Worm (Caenorhabditis elegans): ENCODE data around the gene Y32B12B.4.

ce11 chrV:16600623-16601022 is 47.5 kb downstream of the Y32B12B.4 start, which contains the start of gene T03E6.9:
- TF ChIP-seq ztf-11 (tag; optimal IDR thresholded peaks at IDR 0.05) = no peak
- no peak for TF ChIP-seq elt-3 (tag; optimal IDR thresholded peaks at IDR 0.05)
- TF ChIP-seq snpc-4 (tag; optimal IDR thresholded peaks at IDR 0.05) = no peak
- no peak for TF ChIP-seq pha-4 (tag; optimal IDR thresholded peaks at IDR 0.05)
- no peak for TF ChIP-seq cnd-1 (tag; optimal IDR thresholded peaks at IDR 0.05)
- TF ChIP-seq nhr-76 (tag; optimal IDR thresholded peaks at IDR 0.05) = no peak
- TF ChIP-seq blmp-1 (tag; optimal IDR thresholded peaks at IDR 0.05) = no peak
